Fruit fly (Drosophila melanogaster): Measurements from ENCODE around the gene Gr97a.

The Gr97a gene

DNA sequence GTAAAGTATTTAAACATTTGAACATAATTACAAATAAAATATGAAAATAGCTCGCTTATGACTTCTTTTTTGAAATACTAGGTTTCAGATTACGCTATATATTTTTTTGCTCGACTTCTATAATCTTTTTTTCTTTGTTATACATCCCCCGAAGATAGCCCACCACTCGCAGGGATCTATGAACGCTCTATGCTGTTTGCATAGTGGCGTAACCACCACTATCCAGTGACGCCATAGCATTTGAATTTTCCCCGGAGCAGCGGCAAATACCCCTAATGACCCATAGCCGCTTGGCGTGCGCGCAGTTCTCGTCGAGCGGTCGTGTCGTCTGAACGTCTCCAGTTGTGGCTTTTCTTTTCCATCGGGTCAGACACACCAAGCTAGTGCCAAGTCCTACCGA, 12.0 kb upstream of the Gr97a start, which contains the start of the genes CG14253 and CG46313:
Gene CG14253 (plus strand): TSS at position 301 of the 400 bp plus-strand sequence.
Gene CG46313 (plus strand): TSS at position 301 of the 400 bp plus-strand sequence.
- TF ChIP-seq Crg-1 (GFP tag; optimal IDR thresholded peaks at IDR 0.05): no peak
- TF ChIP-seq Hr96 (GFP tag; optimal IDR thresholded peaks at IDR 0.05): no peak
- no peak for TF ChIP-seq Clk (GFP tag; optimal IDR thresholded peaks at IDR 0.05)
- no peak for TF ChIP-seq bab1 (GFP tag; optimal IDR thresholded peaks at IDR 0.05)
- no peak for TF ChIP-seq toe (GFP tag; optimal IDR thresholded peaks at IDR 0.05)
- TF ChIP-seq CG5204 (GFP tag; optimal IDR thresholded peaks at IDR 0.05): no peak
- TF ChIP-seq CG14711 (tag; optimal IDR thresholded peaks at IDR 0.05): no peak
- TF ChIP-seq cic (GFP tag; optimal IDR thresholded peaks at IDR 0.05): no peak
- TF ChIP-seq CG33017 (tag; optimal IDR thresholded peaks at IDR 0.05): no peak
- TF ChIP-seq Mnt (GFP tag; optimal IDR thresholded peaks at IDR 0.05): no peak
- no peak for TF ChIP-seq ovo (GFP tag; optimal IDR thresholded peaks at IDR 0.05)
- TF ChIP-seq tj (GFP tag; optimal IDR thresholded peaks at IDR 0.05): no peak
- no peak for TF ChIP-seq cnc (optimal IDR thresholded peaks at IDR 0.05)
- no peak for TF ChIP-seq CG7101 (tag; optimal IDR thresholded peaks at IDR 0.05)
- no peak for TF ChIP-seq pad (GFP tag; optimal IDR thresholded peaks at IDR 0.05)
- TF ChIP-seq CG1620 (GFP tag; optimal IDR thresholded peaks at IDR 0.05): no peak
- TF ChIP-seq CG7045 (GFP tag; optimal IDR thresholded peaks at IDR 0.05): no peak
- TF ChIP-seq CG12768 (GFP tag; optimal IDR thresholded peaks at IDR 0.05): no peak
- no peak for TF ChIP-seq CG11617 (GFP tag; optimal IDR thresholded peaks at IDR 0.05)

DNA sequence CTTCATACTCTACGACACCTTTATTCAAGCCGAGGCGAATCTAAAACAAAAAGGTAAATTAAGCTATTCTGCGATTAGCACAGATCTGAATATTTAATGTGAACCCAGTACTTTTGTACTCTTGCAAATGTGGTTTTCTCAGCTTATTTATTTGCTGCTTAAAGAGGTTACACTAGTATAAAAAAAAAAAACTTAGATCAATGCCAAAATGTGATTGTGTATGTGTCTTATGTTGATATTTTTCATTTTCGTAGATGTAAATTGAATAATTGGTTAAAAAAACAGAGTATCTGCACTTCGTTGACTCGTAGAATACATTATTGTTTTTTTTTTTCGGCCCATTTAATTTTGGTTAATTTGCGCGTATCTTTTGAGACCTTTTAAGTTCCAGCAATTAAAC, 3.5 kb upstream of the Gr97a start:
- TF ChIP-seq tj (GFP tag; optimal IDR thresholded peaks at IDR 0.05) (peak; percentile 22), bab1 (GFP tag; optimal IDR thresholded peaks at IDR 0.05) (peak; percentile 37), CG14711 (tag; optimal IDR thresholded peaks at IDR 0.05) (peak; percentile 24), toe (GFP tag; optimal IDR thresholded peaks at IDR 0.05) (no peak)

DNA sequence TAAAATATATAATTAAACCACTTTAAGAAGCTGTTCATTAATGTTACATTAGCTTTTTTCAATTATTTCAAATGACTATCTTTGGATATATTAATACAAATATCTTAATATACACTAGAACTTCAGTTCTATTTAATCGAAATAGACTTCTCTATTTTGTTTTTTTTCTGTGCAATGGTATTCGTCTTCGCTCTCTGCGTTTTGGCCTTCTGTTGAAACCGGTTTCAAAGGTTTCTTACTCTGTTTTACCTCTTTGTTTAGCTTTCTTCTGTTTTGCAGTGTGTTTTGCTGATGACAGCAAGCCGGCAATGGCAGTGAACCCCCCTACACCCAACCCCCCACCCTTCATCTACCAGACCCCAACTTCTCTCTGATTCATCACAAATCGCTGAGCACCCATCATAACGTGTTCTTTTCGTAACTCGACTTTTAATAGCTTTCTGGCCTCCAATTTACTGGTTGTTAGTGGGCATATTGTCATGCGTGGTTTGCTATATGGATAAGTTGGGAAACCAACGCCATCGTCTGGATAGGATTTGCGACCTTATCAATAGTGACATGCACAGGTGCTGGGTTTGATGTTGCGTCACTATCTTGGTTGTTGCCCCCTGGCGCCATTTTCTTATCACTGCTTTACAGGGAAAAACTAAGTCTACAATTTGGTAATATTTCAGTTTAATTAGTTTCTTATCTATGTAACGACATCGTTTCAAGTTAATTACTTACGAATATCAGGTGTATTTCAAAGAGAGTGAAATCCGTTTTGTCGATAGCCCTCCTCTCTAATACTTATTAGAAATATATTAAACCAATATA, 2.7 kb upstream of the Gr97a start:
- peak; percentile 50 for TF ChIP-seq bab1 (GFP tag; optimal IDR thresholded peaks at IDR 0.05)
- TF ChIP-seq ovo (GFP tag; optimal IDR thresholded peaks at IDR 0.05): no peak
- TF ChIP-seq CG33017 (tag; optimal IDR thresholded peaks at IDR 0.05): peak; percentile 8
- TF ChIP-seq tj (GFP tag; optimal IDR thresholded peaks at IDR 0.05): peak; percentile 96
- peak; percentile 26 for TF ChIP-seq kay (GFP tag; ENCODE audit: borderline replicate concordance)
- TF ChIP-seq CG12768 (GFP tag; optimal IDR thresholded peaks at IDR 0.05): no peak

DNA sequence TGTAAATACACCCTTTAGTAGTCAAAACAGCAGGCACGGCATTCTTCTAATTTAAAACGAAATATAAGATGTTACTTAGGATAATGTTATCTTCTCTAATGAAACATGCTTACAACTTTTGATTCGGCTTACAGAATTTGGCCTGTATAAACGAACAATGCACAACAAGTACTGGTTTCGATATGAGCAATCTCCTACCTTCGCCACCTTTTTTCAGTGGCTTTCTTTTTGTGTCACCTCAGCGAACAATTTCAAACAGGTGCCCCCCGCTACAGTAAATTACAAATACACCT, 2.0 kb upstream of the Gr97a start:
- no peak for TF ChIP-seq Crg-1 (GFP tag; optimal IDR thresholded peaks at IDR 0.05)
- no peak for TF ChIP-seq CG12768 (GFP tag; optimal IDR thresholded peaks at IDR 0.05)
- peak; percentile 57 for TF ChIP-seq kay (GFP tag; ENCODE audit: borderline replicate concordance)
- TF ChIP-seq Mnt (GFP tag; optimal IDR thresholded peaks at IDR 0.05): no peak

DNA sequence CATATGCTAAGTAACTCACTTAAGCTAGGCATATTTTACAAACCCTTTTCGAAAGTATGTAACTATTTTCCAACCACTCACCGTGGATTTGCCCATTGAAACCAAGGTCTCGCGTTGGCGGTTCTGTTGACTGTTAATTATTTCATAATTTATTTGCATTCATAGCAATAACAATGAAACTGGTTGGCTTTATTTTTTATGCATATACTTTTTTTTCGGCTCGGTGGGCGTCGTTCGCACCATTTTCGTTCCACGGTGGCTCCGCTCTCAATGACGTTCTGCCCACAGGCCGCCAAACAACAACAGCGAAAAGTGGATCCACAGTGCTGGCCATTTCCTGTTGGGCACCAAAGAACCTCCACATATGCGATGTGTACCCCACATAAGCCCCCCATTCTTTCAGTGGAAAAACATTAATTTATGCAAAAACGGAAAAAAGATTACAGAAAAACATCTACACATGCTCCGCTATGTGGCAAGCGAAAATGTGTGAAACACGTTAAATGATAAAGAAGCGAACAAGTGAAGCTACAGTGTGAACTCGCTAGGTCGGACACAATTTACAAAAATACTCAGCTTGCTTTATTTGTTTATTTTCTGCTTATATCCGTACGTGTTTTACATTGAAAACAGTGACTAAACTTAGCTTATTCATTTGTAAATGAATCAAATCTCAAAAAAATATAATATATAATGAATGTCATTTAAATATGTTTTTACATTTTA, 1.5 kb upstream of the Gr97a start:
- TF ChIP-seq bab1 (GFP tag; optimal IDR thresholded peaks at IDR 0.05) (peak; percentile 28), Hr96 (GFP tag; optimal IDR thresholded peaks at IDR 0.05) (no peak), Clk (GFP tag; optimal IDR thresholded peaks at IDR 0.05) (no peak), tj (GFP tag; optimal IDR thresholded peaks at IDR 0.05) (peak; percentile 13)

DNA sequence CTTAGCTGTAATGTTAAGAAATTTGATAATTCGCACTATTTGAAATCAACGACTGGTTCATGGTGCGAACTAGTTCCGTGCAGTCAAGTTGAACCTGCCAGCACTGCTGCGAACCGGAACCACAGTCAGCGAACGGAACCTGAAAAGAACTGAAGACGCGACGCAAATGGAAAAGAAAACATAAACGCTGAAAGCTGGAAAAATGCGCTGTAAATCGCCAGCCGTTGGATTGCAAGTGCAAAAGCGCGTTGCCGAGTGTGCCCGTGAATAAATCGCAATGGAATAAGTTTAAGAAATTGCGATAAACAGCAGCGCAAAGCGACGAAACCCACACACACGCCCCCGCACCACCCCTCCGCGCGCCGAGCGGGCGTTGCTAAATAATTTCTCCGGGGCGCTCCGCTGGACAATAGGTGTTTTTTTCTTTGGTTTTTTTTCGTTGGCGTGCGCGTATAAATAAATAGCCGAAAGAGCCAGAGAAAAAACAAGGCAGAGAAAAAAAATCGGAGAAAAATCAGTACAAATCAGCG, 574 bp upstream of the Gr97a start, which contains the start of gene CG5521:
Gene CG5521 (plus strand): TSS at position 137 of the 530 bp plus-strand sequence.
- TF ChIP-seq CG7045 (GFP tag; optimal IDR thresholded peaks at IDR 0.05) (no peak), ovo (GFP tag; optimal IDR thresholded peaks at IDR 0.05) (no peak), tj (GFP tag; optimal IDR thresholded peaks at IDR 0.05) (peak; percentile 15), pad (GFP tag; optimal IDR thresholded peaks at IDR 0.05) (no peak), CG14711 (tag; optimal IDR thresholded peaks at IDR 0.05) (no peak), Hr96 (GFP tag; optimal IDR thresholded peaks at IDR 0.05) (no peak), bab1 (GFP tag; optimal IDR thresholded peaks at IDR 0.05) (peak; percentile 10), CG33017 (tag; optimal IDR thresholded peaks at IDR 0.05) (no peak), CG5204 (GFP tag; optimal IDR thresholded peaks at IDR 0.05) (no peak), Crg-1 (GFP tag; optimal IDR thresholded peaks at IDR 0.05) (no peak), cic (GFP tag; optimal IDR thresholded peaks at IDR 0.05) (no peak), CG12768 (GFP tag; optimal IDR thresholded peaks at IDR 0.05) (peak; percentile 6), Mnt (GFP tag; optimal IDR thresholded peaks at IDR 0.05) (peak; percentile 23), CG1620 (GFP tag; optimal IDR thresholded peaks at IDR 0.05) (no peak), CG7101 (tag; optimal IDR thresholded peaks at IDR 0.05) (no peak), cnc (optimal IDR thresholded peaks at IDR 0.05) (no peak), CG11617 (GFP tag; optimal IDR thresholded peaks at IDR 0.05) (peak; percentile 0), Clk (GFP tag; optimal IDR thresholded peaks at IDR 0.05) (no peak)
